Worm (Caenorhabditis elegans) whole organism, L1 larva: ENCODE measurements around the gene T10H9.8.

Source experiments
- C04F5.9 ChIP-seq: sonication (generic microtip); optimal IDR thresholded peaks from 2 replicates; lab custom pipeline; 2016; ENCODE audit warnings: missing genetic modification characterization, missing compliant biosample characterization
- C16A3.4 ChIP-seq: fragments of 150-350 bp; optimal IDR thresholded peaks from 2 replicates; lab custom pipeline; 2014; ENCODE audit warnings: missing biosample characterization, missing genetic modification characterization
- aha-1 ChIP-seq: fragments of 150-350 bp; optimal IDR thresholded peaks from 2 replicates; lab custom pipeline; 2014; ENCODE audit warnings: missing biosample characterization, missing genetic modification characterization
- aly-2 ChIP-seq: fragments of 150-350 bp; optimal IDR thresholded peaks from 2 replicates; lab custom pipeline; 2014; ENCODE audit warnings: missing biosample characterization, missing genetic modification characterization
- blmp-1 ChIP-seq: fragments of 150-350 bp; optimal IDR thresholded peaks from 2 replicates; lab custom pipeline; 2014; ENCODE audit warnings: missing biosample characterization, missing genetic modification characterization
- ceh-63 ChIP-seq: fragments of 200-800 bp; sonication (Bioruptor generic); optimal IDR thresholded peaks from 2 replicates; lab custom pipeline; 2018; ENCODE audit warnings: mild to moderate bottlenecking, missing genetic modification characterization, missing compliant biosample characterization
- ceh-8 ChIP-seq: fragments of 200-800 bp; sonication (Bioruptor generic); optimal IDR thresholded peaks from 2 replicates; lab custom pipeline; 2018; ENCODE audit warnings: mild to moderate bottlenecking, missing genetic modification characterization, moderate library complexity, missing compliant biosample characterization
- ceh-82 ChIP-seq, 3 experiments: fragments of 150-350 bp in 1 of 3; sonication (generic microtip) in 2 of 3; optimal IDR thresholded peaks; 2 replicates each; lab custom pipeline; 2014 to 2017; ENCODE audit warnings: missing biosample characterization in 3 of 3, missing genetic modification characterization in 3 of 3
- dpl-1 ChIP-seq, 3 experiments: fragments of 150-350 bp in 2 of 3; sonication (generic microtip) in 1 of 3; optimal IDR thresholded peaks; 2 replicates each; lab custom pipeline; 2014 to 2017; ENCODE audit warnings: missing biosample characterization in 3 of 3, missing genetic modification characterization in 3 of 3, missing genetic modification reagents in 3 of 3
- dsc-1 ChIP-seq: sonication (generic microtip); optimal IDR thresholded peaks from 2 replicates; lab custom pipeline; 2016; ENCODE audit warnings: mild to moderate bottlenecking, missing genetic modification characterization, missing compliant biosample characterization
- egl-13 ChIP-seq: sonication (generic microtip); optimal IDR thresholded peaks from 2 replicates; lab custom pipeline; 2016; ENCODE audit warnings: missing genotype, missing genetic modification reagents, missing genetic modification characterization, missing compliant biosample characterization
- ets-5 ChIP-seq: fragments of 200-800 bp; sonication (Bioruptor generic); IDR thresholded peaks from 2 replicates; pipeline ENCODE4 v1.3.6; 2022; ENCODE audit warnings: missing genetic modification characterization, missing compliant biosample characterization
- fkh-10 ChIP-seq: sonication (generic microtip); optimal IDR thresholded peaks from 2 replicates; lab custom pipeline; 2017; ENCODE audit warnings: missing biosample characterization, missing genetic modification reagents, missing genetic modification characterization
- fkh-8 ChIP-seq: sonication (generic microtip); optimal IDR thresholded peaks from 2 replicates; lab custom pipeline; 2016; ENCODE audit warnings: mild to moderate bottlenecking, missing genetic modification characterization, missing compliant biosample characterization
- fos-1 ChIP-seq: fragments of 150-350 bp; optimal IDR thresholded peaks from 2 replicates; lab custom pipeline; 2014; ENCODE audit warnings: missing biosample characterization, missing genetic modification characterization
- irx-1 ChIP-seq: sonication (generic microtip); optimal IDR thresholded peaks from 2 replicates; lab custom pipeline; 2016; ENCODE audit warnings: missing genetic modification characterization, missing compliant biosample characterization
- lin-14 ChIP-seq: fragments of 200-800 bp; sonication (Bioruptor generic); optimal IDR thresholded peaks from 2 replicates; lab custom pipeline; 2018; ENCODE audit warnings: mild to moderate bottlenecking, missing genetic modification characterization, moderate library complexity, missing compliant biosample characterization
- lin-15B ChIP-seq: fragments of 150-350 bp; sonication (generic microtip); optimal IDR thresholded peaks from 3 replicates; lab custom pipeline; 2014; ENCODE audit warnings: missing biosample characterization, missing genetic modification characterization
- lin-35 ChIP-seq, 2 experiments: fragments of 150-350 bp; optimal IDR thresholded peaks; 2 replicates each; lab custom pipeline; 2014; ENCODE audit warnings: missing biosample characterization in 2 of 2, missing genetic modification characterization in 2 of 2, missing genetic modification reagents in 2 of 2
- lir-3 ChIP-seq: sonication (generic microtip); optimal IDR thresholded peaks from 2 replicates; lab custom pipeline; 2016; ENCODE audit warnings: mild to moderate bottlenecking, missing genetic modification characterization, moderate library complexity, missing compliant biosample characterization; ENCODE audit not compliant: poor library complexity
- lsy-2 ChIP-seq, 2 experiments: fragments of 150-350 bp; optimal IDR thresholded peaks; 2 replicates each; lab custom pipeline; 2014; ENCODE audit warnings: missing biosample characterization in 2 of 2, missing genetic modification characterization in 2 of 2
- mef-2 ChIP-seq: fragments of 150-350 bp; optimal IDR thresholded peaks from 2 replicates; lab custom pipeline; 2014; ENCODE audit warnings: missing biosample characterization, missing genetic modification characterization
- nhr-19 ChIP-seq: fragments of 200-800 bp; sonication (Bioruptor generic); conservative IDR thresholded peaks from 2 replicates; pipeline ENCODE4 v1.3.6; 2022; ENCODE audit warnings: missing genetic modification characterization, missing compliant biosample characterization
- nhr-20 ChIP-seq: sonication (generic microtip); optimal IDR thresholded peaks from 2 replicates; lab custom pipeline; 2016; ENCODE audit warnings: mild to moderate bottlenecking, missing genetic modification characterization, missing compliant biosample characterization
- nhr-47 ChIP-seq: sonication (generic microtip); optimal IDR thresholded peaks from 2 replicates; lab custom pipeline; 2016; ENCODE audit warnings: mild to moderate bottlenecking, missing genetic modification characterization, moderate library complexity, missing compliant biosample characterization
- nhr-71 ChIP-seq: sonication (generic microtip); optimal IDR thresholded peaks from 2 replicates; lab custom pipeline; 2016; ENCODE audit warnings: mild to moderate bottlenecking, missing genetic modification characterization, moderate library complexity, missing compliant biosample characterization
- nhr-77 ChIP-seq: fragments of 150-350 bp; optimal IDR thresholded peaks from 2 replicates; lab custom pipeline; 2014; ENCODE audit warnings: missing biosample characterization, missing genetic modification characterization
- pax-3 ChIP-seq: fragments of 200-800 bp; sonication (Bioruptor generic); optimal IDR thresholded peaks from 2 replicates; lab custom pipeline; 2018; ENCODE audit warnings: mild to moderate bottlenecking, missing genetic modification characterization, moderate library complexity, missing compliant biosample characterization
- snu-23 ChIP-seq: sonication (generic microtip); optimal IDR thresholded peaks from 2 replicates; lab custom pipeline; 2016; ENCODE audit warnings: missing genetic modification characterization, missing compliant biosample characterization
- sox-4 ChIP-seq: sonication (generic microtip); optimal IDR thresholded peaks from 2 replicates; lab custom pipeline; 2016; ENCODE audit warnings: missing genetic modification characterization, missing compliant biosample characterization
- sptf-1 ChIP-seq: fragments of 150-350 bp; optimal IDR thresholded peaks from 2 replicates; lab custom pipeline; 2014; ENCODE audit warnings: missing biosample characterization, missing genetic modification characterization
- swsn-7 ChIP-seq: sonication (generic microtip); optimal IDR thresholded peaks from 2 replicates; lab custom pipeline; 2016; ENCODE audit warnings: missing genetic modification characterization, missing compliant biosample characterization
- unc-62 ChIP-seq: fragments of 150-350 bp; optimal IDR thresholded peaks from 2 replicates; lab custom pipeline; 2014; ENCODE audit warnings: missing biosample characterization, missing genetic modification reagents, missing genetic modification characterization
- unc-86 ChIP-seq: sonication (generic microtip); optimal IDR thresholded peaks from 2 replicates; lab custom pipeline; 2016; ENCODE audit warnings: missing genetic modification characterization, missing compliant biosample characterization
- xbp-1 ChIP-seq: sonication (generic microtip); optimal IDR thresholded peaks from 2 replicates; lab custom pipeline; 2016; ENCODE audit warnings: missing genetic modification characterization, missing compliant biosample characterization
- ztf-11 ChIP-seq, 2 experiments: sonication (generic microtip); optimal IDR thresholded peaks; 2 replicates each; lab custom pipeline; 2016 to 2017; ENCODE audit warnings: missing genetic modification characterization in 2 of 2, missing biosample characterization in 1 of 2, missing compliant biosample characterization in 1 of 2
- ztf-4 ChIP-seq: fragments of 150-350 bp; optimal IDR thresholded peaks from 2 replicates; lab custom pipeline; 2014; ENCODE audit warnings: missing biosample characterization, missing genetic modification characterization

The T10H9.8 gene

ce11 chrV:6658765-6659164 is 6.6 kb downstream of the T10H9.8 start (continued):
- TF ChIP-seq fos-1 (peak; percentile 30), lin-35 (GFP tag; optimal IDR thresholded peaks at IDR 0.05; lab: Kevin White, UChicago) (peak in 1 of 2 experiments; percentile 35), dpl-1 (GFP tag; optimal IDR thresholded peaks at IDR 0.05; lab: Kevin White, UChicago) (peak in 1 of 3 experiments; percentile 41), blmp-1 (tag; lab: Kevin White, UChicago) (no peak), egl-13 (tag; lab: Kevin White, UChicago) (peak; percentile 58), aly-2 (tag; lab: Kevin White, UChicago) (no peak), nhr-19 (GFP tag; lab: Robert Waterston, UW) (peak; percentile 26), mef-2 (tag; lab: Kevin White, UChicago) (no peak), nhr-47 (tag; lab: Kevin White, UChicago) (peak; percentile 63), snu-23 (GFP tag; lab: Kevin White, UChicago) (peak; percentile 43), nhr-77 (tag; lab: Kevin White, UChicago) (no peak), C16A3.4 (tag; lab: Kevin White, UChicago) (no peak), xbp-1 (peak; percentile 35), ceh-82 (tag; optimal IDR thresholded peaks at IDR 0.05; lab: Kevin White, UChicago) (peak; percentile 72 to 99 (median 91)), lin-15B (no peak), pax-3 (tag; lab: Kevin White, UChicago) (peak; percentile 22), fkh-8 (tag; lab: Kevin White, UChicago) (peak; percentile 82), C04F5.9 (tag; lab: Kevin White, UChicago) (no peak), ceh-63 (no peak), unc-86 (tag; lab: Kevin White, UChicago) (peak; percentile 57), nhr-71 (tag; lab: Kevin White, UChicago) (peak; percentile 41), ets-5 (GFP tag; lab: Robert Waterston, UW) (no peak), nhr-20 (tag; lab: Kevin White, UChicago) (peak; percentile 8), unc-62 (GFP tag; lab: Kevin White, UChicago) (no peak)

ce11 chrV:6659533-6659932 is 7.4 kb downstream of the T10H9.8 start:
- no peak for TF ChIP-seq pax-3 (tag; lab: Kevin White, UChicago)
- TF ChIP-seq sptf-1 (tag; lab: Kevin White, UChicago), result no peak
- TF ChIP-seq fkh-10 (GFP tag; lab: Kevin White, UChicago), result no peak
- no peak for TF ChIP-seq nhr-20 (tag; lab: Kevin White, UChicago)
- TF ChIP-seq lsy-2 (tag; optimal IDR thresholded peaks at IDR 0.05; lab: Kevin White, UChicago), result no peak
- no peak for TF ChIP-seq lir-3 (tag; lab: Kevin White, UChicago)
- no peak for TF ChIP-seq ztf-11 (tag; optimal IDR thresholded peaks at IDR 0.05; lab: Kevin White, UChicago)
- TF ChIP-seq ztf-4 (tag; lab: Kevin White, UChicago), result no peak
- no peak for TF ChIP-seq irx-1 (tag; lab: Kevin White, UChicago)
- no peak for TF ChIP-seq ceh-8 (GFP tag; lab: Kevin White, UChicago)

DNA sequence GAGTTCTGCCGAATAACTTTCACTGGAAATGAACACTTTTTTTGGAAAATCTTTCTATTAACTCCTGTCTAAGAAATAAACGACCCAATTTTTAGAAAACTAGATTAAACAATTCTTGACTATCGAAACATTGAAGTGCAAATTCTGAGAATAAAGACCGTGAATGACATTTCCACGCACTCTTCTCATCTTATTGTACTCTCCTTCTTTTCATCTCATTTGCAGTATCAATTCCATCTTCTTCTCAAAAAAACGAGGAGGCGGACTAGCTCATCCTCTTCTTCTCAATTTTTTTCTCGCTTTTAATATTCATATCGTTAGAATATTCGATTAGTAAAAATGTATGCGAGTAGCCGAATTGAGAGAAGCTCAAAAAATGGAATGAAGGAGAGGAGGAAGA is 9.5 kb downstream of the T10H9.8 start:
- peak; percentile 8 for TF ChIP-seq xbp-1
- no peak for TF ChIP-seq aha-1
- TF ChIP-seq fkh-8 (tag; lab: Kevin White, UChicago), result peak; percentile 28
- TF ChIP-seq lin-14 (GFP tag; lab: Kevin White, UChicago), result peak; percentile 74
- peak; percentile 14 for TF ChIP-seq fkh-10 (GFP tag; lab: Kevin White, UChicago)
- TF ChIP-seq nhr-71 (tag; lab: Kevin White, UChicago), result peak; percentile 71
- peak; percentile 56 for TF ChIP-seq nhr-47 (tag; lab: Kevin White, UChicago)
- peak; percentile 30 for TF ChIP-seq pax-3 (tag; lab: Kevin White, UChicago)
- peak; percentile 8 for TF ChIP-seq swsn-7
- peak; percentile 41 for TF ChIP-seq sox-4
- TF ChIP-seq unc-86 (tag; lab: Kevin White, UChicago), result peak; percentile 58
- TF ChIP-seq lsy-2 (tag; optimal IDR thresholded peaks at IDR 0.05; lab: Kevin White, UChicago), result peak; percentile 13 to 24
- peak; percentile 91 for TF ChIP-seq dsc-1
- TF ChIP-seq dpl-1 (GFP tag; optimal IDR thresholded peaks at IDR 0.05; lab: Kevin White, UChicago), result no peak
- no peak for TF ChIP-seq ztf-11 (tag; optimal IDR thresholded peaks at IDR 0.05; lab: Kevin White, UChicago)
